Worm (Caenorhabditis elegans) whole organism, midembryonic: ENCODE data around the gene dot-1.2.

Experiments
- T22C8.4 ChIP-seq: fragments of 200-800 bp; sonication (Bioruptor generic); IDR thresholded peaks from 2 replicates; pipeline ENCODE4 v1.3.6; 2022; ENCODE audit warnings: missing genetic modification characterization, missing compliant biosample characterization
- flt-1 ChIP-seq: fragments of 200-800 bp; sonication (Bioruptor generic); IDR thresholded peaks from 2 replicates; pipeline ENCODE4 v1.3.6; 2022; ENCODE audit warnings: missing genetic modification characterization, missing compliant biosample characterization
- klf-2 ChIP-seq: fragments of 200-800 bp; sonication (Bioruptor generic); conservative IDR thresholded peaks from 2 replicates; pipeline ENCODE4 v1.3.6; 2022; ENCODE audit warnings: missing genetic modification reagents, missing genetic modification characterization, missing compliant biosample characterization
- med-1 ChIP-seq: sonication (generic microtip); optimal IDR thresholded peaks from 2 replicates; lab custom pipeline; 2017; ENCODE audit warnings: missing genetic modification characterization, mild to moderate bottlenecking, missing compliant biosample characterization, antibody characterized with exemption, missing genetic modification reagents; ENCODE audit not compliant: insufficient read depth
- ref-1 ChIP-seq: fragments of 200-800 bp; sonication (Bioruptor generic); conservative IDR thresholded peaks from 2 replicates; pipeline ENCODE4 v1.3.6; 2022; ENCODE audit warnings: missing genetic modification reagents, missing genetic modification characterization, missing compliant biosample characterization
- tab-1 ChIP-seq: fragments of 200-800 bp; sonication (Bioruptor generic); IDR thresholded peaks from 2 replicates; pipeline ENCODE4 v1.3.6; 2022; ENCODE audit warnings: missing genetic modification characterization, missing compliant biosample characterization
- ztf-23 ChIP-seq: fragments of 200-800 bp; sonication (Bioruptor generic); IDR thresholded peaks from 2 replicates; pipeline ENCODE4 v1.3.6; 2022; ENCODE audit warnings: missing genetic modification reagents, missing genetic modification characterization, missing compliant biosample characterization
- ztf-29 ChIP-seq: fragments of 200-800 bp; sonication (Bioruptor generic); IDR thresholded peaks from 2 replicates; pipeline ENCODE4 v1.3.6; 2022; ENCODE audit warnings: missing genetic modification reagents, missing genetic modification characterization, missing compliant biosample characterization

- TF ChIP-seq flt-1 (GFP tag; lab: Robert Waterston, UW) (no peak), ztf-29 (GFP tag; lab: Robert Waterston, UW) (no peak), klf-2 (GFP tag; lab: Robert Waterston, UW) (no peak), tab-1 (no peak), ztf-23 (GFP tag; lab: Robert Waterston, UW) (no peak), med-1 (GFP tag; lab: Kevin White, UChicago) (no peak), T22C8.4 (GFP tag; lab: Robert Waterston, UW) (no peak), ref-1 (GFP tag; lab: Robert Waterston, UW) (no peak)
Measured at ce11 chrX:11875260-11875659, 6.1 kb upstream of the dot-1.2 start, which contains the start of gene Y62H9A.1.
